Fruit fly (Drosophila melanogaster) whole organism: ENCODE measurements around the gene Ugt37E1.

ENCODE experiments used
- CG8478 ChIP-seq: fragments of >200 bp; optimal IDR thresholded peaks from 2 replicates; lab custom pipeline; 2018; ENCODE audit warnings: inconsistent platforms
- EcR ChIP-seq, 2 experiments: fragments of >200 bp; optimal IDR thresholded peaks; 2 replicates each; lab custom pipeline; 2017; ENCODE audit warnings: missing biosample characterization in 2 of 2, missing genetic modification characterization in 2 of 2, missing genetic modification reagents in 2 of 2
- pan ChIP-seq: fragments of >200 bp; optimal IDR thresholded peaks from 2 replicates; lab custom pipeline; 2017
- psq ChIP-seq: fragments of >200 bp; optimal IDR thresholded peaks from 2 replicates; lab custom pipeline; 2017
- usp ChIP-seq: fragments of >200 bp; optimal IDR thresholded peaks from 2 replicates; lab custom pipeline; 2017; ENCODE audit warnings: missing biosample characterization, missing genetic modification characterization, mixed read lengths

DNA sequence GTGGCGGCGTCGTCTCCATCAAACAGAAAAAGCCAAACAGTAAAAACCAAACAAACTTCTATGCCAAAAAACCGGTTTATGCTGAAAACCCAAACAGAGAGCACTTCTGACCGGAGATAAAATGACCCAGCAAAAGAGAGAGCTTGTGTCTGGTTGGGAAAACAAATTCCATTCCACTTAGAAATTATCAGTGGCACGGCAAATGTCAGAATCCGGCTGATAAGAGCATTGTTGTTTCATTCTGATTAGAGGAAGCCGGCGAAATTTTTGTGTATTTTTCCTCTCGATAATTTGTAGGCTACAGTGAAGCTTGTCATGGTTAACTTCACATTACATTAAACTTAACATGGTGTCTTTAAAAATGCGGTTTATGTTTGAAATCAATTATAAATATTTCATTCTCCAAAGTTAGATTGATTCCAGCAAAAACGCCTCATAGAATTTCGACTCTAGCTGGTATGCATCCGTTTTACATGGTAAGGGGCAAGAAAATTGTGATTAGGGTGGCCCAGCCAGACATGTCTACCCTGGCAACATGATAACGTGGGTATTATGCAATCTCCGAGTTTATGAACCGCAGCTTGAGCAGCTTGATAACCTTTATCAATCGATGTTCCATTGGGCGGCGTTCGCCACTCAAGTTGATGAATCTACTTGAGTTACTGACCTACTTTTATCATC is 21.2 kb downstream of the Ugt37E1 start:
- TF ChIP-seq psq (lab: Kevin White, UChicago) (no peak), usp (GFP tag; lab: Kevin White, UChicago) (no peak), CG8478 (lab: Kevin White, UChicago) (no peak), EcR (GFP tag; optimal IDR thresholded peaks at IDR 0.05; lab: Kevin White, UChicago) (no peak), pan (lab: Kevin White, UChicago) (no peak)
